Fruit fly (Drosophila melanogaster) whole organism, embryonic: ENCODE results near the gene CG1840.

Experiments used
- Blimp-1 ChIP-seq: fragments of 200-800 bp; sonication (Bioruptor generic); optimal IDR thresholded peaks from 3 replicates; lab custom pipeline; 2018; ENCODE audit warnings: missing biosample characterization, missing genetic modification characterization, mild to moderate bottlenecking, moderate library complexity, missing genetic modification reagents
- CG10462 ChIP-seq: fragments of 200-800 bp; sonication (Bioruptor generic); optimal IDR thresholded peaks from 2 replicates; lab custom pipeline; 2016; ENCODE audit warnings: missing biosample characterization, missing genetic modification characterization
- CG10565 ChIP-seq: fragments of 200-800 bp; sonication (Bioruptor generic); optimal IDR thresholded peaks from 3 replicates; lab custom pipeline; 2016; ENCODE audit warnings: missing biosample characterization, mild to moderate bottlenecking, missing genetic modification characterization
- CG10979 ChIP-seq: fragments of 200-800 bp; sonication (Bioruptor generic); optimal IDR thresholded peaks from 2 replicates; lab custom pipeline; 2018; ENCODE audit warnings: missing biosample characterization, mild to moderate bottlenecking, missing genetic modification characterization, moderate library complexity
- CG11398 ChIP-seq: fragments of 200-800 bp; sonication (Bioruptor generic); optimal IDR thresholded peaks from 2 replicates; lab custom pipeline; 2016; ENCODE audit warnings: missing biosample characterization, missing genetic modification characterization
- CG12071 ChIP-seq: fragments of 200-800 bp; sonication (Bioruptor generic); optimal IDR thresholded peaks from 3 replicates; lab custom pipeline; 2018; ENCODE audit warnings: missing biosample characterization, mild to moderate bottlenecking, missing genetic modification characterization
- CG12219 ChIP-seq: fragments of 200-800 bp; sonication (Bioruptor generic); optimal IDR thresholded peaks from 3 replicates; lab custom pipeline; 2018; ENCODE audit warnings: missing biosample characterization, mild to moderate bottlenecking, missing genetic modification characterization
- CG13424 ChIP-seq: fragments of 200-800 bp; sonication (Bioruptor generic); optimal IDR thresholded peaks from 2 replicates; lab custom pipeline; 2019; ENCODE audit warnings: missing biosample characterization, mild to moderate bottlenecking, missing genetic modification characterization, moderate library complexity
- CG14860 ChIP-seq: fragments of 200-800 bp; sonication (Bioruptor generic); IDR thresholded peaks from 3 replicates; pipeline ENCODE4 v1.3.6; 2022; ENCODE audit warnings: missing biosample characterization, missing genetic modification characterization; ENCODE audit not compliant: partially characterized antibody
- CG17359 ChIP-seq: fragments of 200-800 bp; sonication (Bioruptor generic); optimal IDR thresholded peaks from 3 replicates; lab custom pipeline; 2018; ENCODE audit warnings: missing biosample characterization, mild to moderate bottlenecking, missing genetic modification characterization, moderate library complexity
- CG17802 ChIP-seq: fragments of 200-800 bp; sonication (Bioruptor generic); optimal IDR thresholded peaks from 2 replicates; lab custom pipeline; 2018; ENCODE audit warnings: missing biosample characterization, mild to moderate bottlenecking, missing genetic modification characterization, moderate library complexity
- CG18599 ChIP-seq: fragments of 200-800 bp; sonication (Bioruptor generic); optimal IDR thresholded peaks from 3 replicates; lab custom pipeline; 2017; ENCODE audit warnings: missing biosample characterization, missing genetic modification characterization, mild to moderate bottlenecking, moderate library complexity, missing genetic modification reagents
- CG2129 ChIP-seq: fragments of 200-800 bp; sonication (Bioruptor generic); IDR thresholded peaks from 2 replicates; pipeline ENCODE4 v1.3.6; 2022; ENCODE audit warnings: missing biosample characterization, missing genetic modification characterization; ENCODE audit not compliant: partially characterized antibody
- CG31388 ChIP-seq: fragments of 200-800 bp; sonication (Bioruptor generic); optimal IDR thresholded peaks from 2 replicates; lab custom pipeline; 2016; ENCODE audit warnings: missing biosample characterization, missing genetic modification characterization
- CG34422 ChIP-seq: fragments of 200-800 bp; sonication (Bioruptor generic); IDR thresholded peaks from 3 replicates; pipeline ENCODE4 v1.3.6; 2022; ENCODE audit warnings: missing biosample characterization, missing genetic modification characterization
- CG42726 ChIP-seq: fragments of 200-800 bp; sonication (Bioruptor generic); IDR thresholded peaks from 2 replicates; pipeline ENCODE4 v1.3.6; 2022; ENCODE audit warnings: missing biosample characterization, missing genetic modification characterization; ENCODE audit not compliant: partially characterized antibody
- CG4617 ChIP-seq: fragments of 200-800 bp; sonication (Bioruptor generic); optimal IDR thresholded peaks from 3 replicates; lab custom pipeline; 2016; ENCODE audit warnings: missing biosample characterization, missing genetic modification characterization, borderline replicate concordance
- CG9215 ChIP-seq: fragments of 200-800 bp; sonication (Bioruptor generic); IDR thresholded peaks from 2 replicates; pipeline ENCODE4 v1.3.6; 2022; ENCODE audit warnings: missing biosample characterization, missing genetic modification characterization
- Dfd ChIP-seq, 2 experiments: fragments of >200 bp; optimal IDR thresholded peaks; 2 replicates each; lab custom pipeline; 2017; ENCODE audit warnings: missing biosample characterization in 2 of 2, missing genetic modification characterization in 2 of 2
- Dll ChIP-seq: fragments of 200-800 bp; sonication (Bioruptor generic); IDR thresholded peaks from 4 replicates; pipeline ENCODE4 v1.3.6; 2022; ENCODE audit warnings: missing biosample characterization, missing genetic modification characterization; ENCODE audit not compliant: partially characterized antibody
- Doc2 ChIP-seq: fragments of 200-800 bp; sonication (Bioruptor generic); IDR thresholded peaks from 2 replicates; pipeline ENCODE4 v1.3.6; 2022; ENCODE audit warnings: missing biosample characterization, missing genetic modification characterization
- Ets97D ChIP-seq: fragments of 200-800 bp; sonication (Bioruptor generic); optimal IDR thresholded peaks from 3 replicates; lab custom pipeline; 2016; ENCODE audit warnings: missing biosample characterization, missing genetic modification characterization
- Gsc ChIP-seq: fragments of 200-800 bp; sonication (Bioruptor generic); IDR thresholded peaks from 2 replicates; pipeline ENCODE4 v1.3.6; 2022; ENCODE audit warnings: missing biosample characterization, missing genetic modification characterization
- Lhr ChIP-seq: fragments of 200-800 bp; sonication (Bioruptor generic); optimal IDR thresholded peaks from 3 replicates; lab custom pipeline; 2017; ENCODE audit warnings: mild to moderate bottlenecking, missing biosample characterization, missing genetic modification reagents, missing genetic modification characterization
- Max ChIP-seq: fragments of 200-800 bp; sonication (Bioruptor generic); optimal IDR thresholded peaks from 2 replicates; lab custom pipeline; 2016; ENCODE audit warnings: missing biosample characterization, mild to moderate bottlenecking, missing genetic modification characterization
- Nf-YC ChIP-seq: fragments of 200-800 bp; optimal IDR thresholded peaks from 3 replicates; lab custom pipeline; 2019; ENCODE audit warnings: missing biosample characterization, mild to moderate bottlenecking, missing genetic modification characterization, moderate library complexity
- Rfx ChIP-seq: fragments of 200-800 bp; sonication (Bioruptor generic); IDR thresholded peaks from 2 replicates; pipeline ENCODE4 v1.3.6; 2022; ENCODE audit warnings: missing biosample characterization, missing genetic modification characterization
- Usf ChIP-seq: fragments of 200-800 bp; sonication (Bioruptor generic); optimal IDR thresholded peaks from 2 replicates; lab custom pipeline; 2017; ENCODE audit warnings: missing genotype, missing biosample characterization, missing genetic modification characterization
- ac ChIP-seq: fragments of 200-800 bp; sonication (Bioruptor generic); optimal IDR thresholded peaks from 3 replicates; lab custom pipeline; 2017; ENCODE audit warnings: missing biosample characterization, mild to moderate bottlenecking, missing genetic modification characterization
- bowl ChIP-seq: fragments of 200-800 bp; sonication (Bioruptor generic); IDR thresholded peaks from 2 replicates; pipeline ENCODE4 v1.3.6; 2022; ENCODE audit warnings: missing biosample characterization, missing genetic modification characterization
- br ChIP-seq: fragments of >200 bp; optimal IDR thresholded peaks from 2 replicates; lab custom pipeline; 2017
- bsh ChIP-seq, 2 experiments: fragments of 200-800 bp; sonication (Bioruptor generic); optimal IDR thresholded peaks; 2 replicates each; lab custom pipeline; 2017 to 2018; ENCODE audit warnings: mild to moderate bottlenecking in 2 of 2, missing biosample characterization in 2 of 2, missing genetic modification characterization in 2 of 2, moderate library complexity in 1 of 2
- crc ChIP-seq: fragments of 200-800 bp; sonication (Bioruptor generic); optimal IDR thresholded peaks from 2 replicates; lab custom pipeline; 2016; ENCODE audit warnings: missing biosample characterization, missing genetic modification characterization
- crol ChIP-seq: fragments of 200-800 bp; sonication (Bioruptor generic); IDR thresholded peaks from 2 replicates; pipeline ENCODE4 v1.3.6; 2022; ENCODE audit warnings: missing biosample characterization, missing genetic modification characterization
- en ChIP-seq: fragments of 200-800 bp; sonication (Bioruptor generic); optimal IDR thresholded peaks from 2 replicates; lab custom pipeline; 2016; ENCODE audit warnings: missing biosample characterization, missing genetic modification characterization
- esg ChIP-seq: fragments of 200-800 bp; sonication (Bioruptor generic); conservative IDR thresholded peaks from 2 replicates; pipeline ENCODE4 v1.3.6; 2022; ENCODE audit warnings: missing biosample characterization, missing genetic modification characterization
- ewg ChIP-seq: fragments of 200-800 bp; sonication (Bioruptor generic); optimal IDR thresholded peaks from 3 replicates; lab custom pipeline; 2017; ENCODE audit warnings: mild to moderate bottlenecking, missing biosample characterization, missing genetic modification reagents, missing genetic modification characterization
- gfzf ChIP-seq: fragments of 200-800 bp; sonication (Bioruptor generic); optimal IDR thresholded peaks from 2 replicates; lab custom pipeline; 2016; ENCODE audit warnings: missing biosample characterization, mild to moderate bottlenecking, missing genetic modification characterization, moderate library complexity
- grn ChIP-seq: fragments of 200-800 bp; sonication (Bioruptor generic); optimal IDR thresholded peaks from 3 replicates; lab custom pipeline; 2017; ENCODE audit warnings: missing biosample characterization, missing genetic modification characterization
- lola ChIP-seq, 3 experiments: fragments of >200 bp in 2 of 3; fragments of 200-800 bp in 1 of 3; sonication (Bioruptor generic) in 1 of 3; optimal IDR thresholded peaks; 2 replicates each; lab custom pipeline; 2017 to 2019; ENCODE audit warnings: missing biosample characterization in 3 of 3, missing genetic modification characterization in 3 of 3, mild to moderate bottlenecking in 1 of 3, moderate library complexity in 1 of 3
- nom ChIP-seq: fragments of 200-800 bp; sonication (Bioruptor generic); optimal IDR thresholded peaks from 2 replicates; lab custom pipeline; 2017; ENCODE audit warnings: missing biosample characterization, missing genetic modification characterization, mild to moderate bottlenecking, moderate library complexity, missing genetic modification reagents
- onecut ChIP-seq: fragments of 200-800 bp; sonication (Bioruptor generic); IDR thresholded peaks from 2 replicates; pipeline ENCODE4 v1.3.6; 2022; ENCODE audit warnings: missing biosample characterization, missing genetic modification characterization
- pzg ChIP-seq: fragments of 200-800 bp; sonication (Bioruptor generic); optimal IDR thresholded peaks from 3 replicates; lab custom pipeline; 2018; ENCODE audit warnings: missing biosample characterization, mild to moderate bottlenecking, missing genetic modification characterization, moderate library complexity
- ro ChIP-seq: fragments of 200-800 bp; sonication (Bioruptor generic); IDR thresholded peaks from 2 replicates; pipeline ENCODE4 v1.3.6; 2022; ENCODE audit warnings: missing biosample characterization, missing genetic modification characterization
- row ChIP-seq: fragments of 200-800 bp; sonication (Bioruptor generic); IDR thresholded peaks from 3 replicates; pipeline ENCODE4 v1.3.6; 2022; ENCODE audit warnings: missing biosample characterization, missing genetic modification characterization
- run ChIP-seq: fragments of 200-800 bp; sonication (Bioruptor generic); optimal IDR thresholded peaks from 3 replicates; lab custom pipeline; 2018; ENCODE audit warnings: missing biosample characterization, mild to moderate bottlenecking, missing genetic modification characterization
- seq ChIP-seq: fragments of 200-800 bp; sonication (Bioruptor generic); IDR thresholded peaks from 2 replicates; pipeline ENCODE4 v1.3.6; 2022; ENCODE audit warnings: missing biosample characterization, missing genetic modification characterization
- slou ChIP-seq: fragments of 200-800 bp; sonication (Bioruptor generic); optimal IDR thresholded peaks from 3 replicates; lab custom pipeline; 2016; ENCODE audit warnings: missing biosample characterization, missing genetic modification characterization
- trem ChIP-seq: fragments of 200-800 bp; optimal IDR thresholded peaks from 3 replicates; lab custom pipeline; 2019; ENCODE audit warnings: missing biosample characterization, mild to moderate bottlenecking, missing genetic modification characterization, moderate library complexity
- vfl ChIP-seq: fragments of 200-800 bp; sonication (Bioruptor generic); optimal IDR thresholded peaks from 2 replicates; lab custom pipeline; 2016; ENCODE audit warnings: missing biosample characterization, missing genetic modification characterization
- zfh1 ChIP-seq: fragments of 200-800 bp; sonication (Bioruptor generic); IDR thresholded peaks from 3 replicates; pipeline ENCODE4 v1.3.6; 2022; ENCODE audit warnings: missing biosample characterization, missing genetic modification characterization

Gene CG1840

DNA sequence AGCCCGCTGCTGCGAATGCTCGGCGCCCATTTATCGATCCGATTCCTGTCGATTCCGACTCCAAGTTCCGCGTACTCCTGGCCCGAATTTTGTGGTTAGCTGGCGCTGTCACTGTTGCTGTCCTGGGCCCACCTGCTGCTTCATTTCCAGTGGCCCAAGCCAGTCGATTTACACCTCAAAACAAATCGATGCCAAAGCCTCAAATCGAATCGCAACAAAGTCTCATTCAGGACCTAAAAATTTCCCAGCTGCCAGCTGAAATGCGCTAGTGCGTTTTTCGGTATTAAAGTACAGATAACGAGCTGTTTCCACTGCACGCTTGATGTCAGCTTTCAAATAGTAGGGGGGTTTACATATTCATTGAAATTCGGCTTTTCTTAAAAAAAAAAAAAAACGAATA, 15.6 kb upstream of the CG1840 start, which contains the start of gene BORCS5 (continued):
- TF ChIP-seq Dll (0 out of 4 replicates have a peak, but pooled peaks have one; percentile 12), br (lab: Kevin White, UChicago) (no peak), Ets97D (GFP tag; lab: Kevin White, UChicago) (peak; percentile 32), trem (tag; lab: Kevin White, UChicago) (peak; percentile 2), CG11398 (GFP tag; lab: Kevin White, UChicago) (no peak), Gsc (GFP tag; lab: Robert Waterston, UW) (no peak), Rfx (GFP tag; lab: Robert Waterston, UW) (0 out of 2 replicates have a peak, but pooled peaks have one; percentile 11), ewg (GFP tag; lab: Kevin White, UChicago) (no peak), CG14860 (GFP tag; lab: Robert Waterston, UW) (no peak), Nf-YC (no peak), CG13424 (tag; lab: Kevin White, UChicago) (no peak), CG17359 (tag; lab: Kevin White, UChicago) (no peak), CG42726 (GFP tag; lab: Robert Waterston, UW) (no peak), ro (no peak), ac (no peak), en (no peak), run (tag; lab: Kevin White, UChicago) (no peak), Blimp-1 (GFP tag; lab: Kevin White, UChicago) (no peak), row (GFP tag; lab: Robert Waterston, UW) (peak; percentile 72), Usf (no peak), lola (GFP tag; optimal IDR thresholded peaks at IDR 0.05; lab: Kevin White, UChicago) (peak in 1 of 3 experiments; percentile 81), CG12071 (GFP tag; lab: Kevin White, UChicago) (no peak), CG10462 (GFP tag; lab: Kevin White, UChicago) (no peak), Doc2 (GFP tag; lab: Robert Waterston, UW) (no peak), CG17802 (tag; lab: Kevin White, UChicago) (peak; percentile 84), grn (no peak), Dfd (GFP tag; optimal IDR thresholded peaks at IDR 0.05; lab: Kevin White, UChicago) (no peak), CG2129 (GFP tag; lab: Robert Waterston, UW) (no peak), CG34422 (GFP tag; lab: Robert Waterston, UW) (no peak), seq (GFP tag; lab: Robert Waterston, UW) (no peak), slou (GFP tag; lab: Kevin White, UChicago) (no peak), pzg (GFP tag; lab: Kevin White, UChicago) (peak; percentile 47), CG18599 (GFP tag; lab: Kevin White, UChicago) (no peak), CG4617 (GFP tag; lab: Kevin White, UChicago) (peak; percentile 42), nom (GFP tag; lab: Kevin White, UChicago) (no peak), bowl (GFP tag; lab: Robert Waterston, UW) (no peak), CG12219 (no peak), zfh1 (GFP tag; lab: Robert Waterston, UW) (no peak), crc (GFP tag; lab: Kevin White, UChicago) (no peak), gfzf (GFP tag; lab: Kevin White, UChicago) (peak; percentile 77), Max (GFP tag; lab: Kevin White, UChicago) (no peak), CG9215 (no peak), esg (GFP tag; lab: Robert Waterston, UW) (no peak), vfl (GFP tag; lab: Kevin White, UChicago) (no peak), crol (GFP tag; lab: Robert Waterston, UW) (no peak), Lhr (GFP tag; lab: Kevin White, UChicago) (peak; percentile 21), bsh (GFP tag; optimal IDR thresholded peaks at IDR 0.05; lab: Kevin White, UChicago) (peak in 1 of 2 experiments; percentile 8), CG31388 (GFP tag; lab: Kevin White, UChicago) (no peak), CG10979 (tag; lab: Kevin White, UChicago) (no peak), onecut (peak; percentile 70), CG10565 (GFP tag; lab: Kevin White, UChicago) (no peak)
